Worm (Caenorhabditis elegans) whole organism, late embryonic: ENCODE measurements around the gene npax-1.

Source experiments
- Y22D7AL.16 ChIP-seq: sonication (generic microtip); optimal IDR thresholded peaks from 2 replicates; lab custom pipeline; 2016; ENCODE audit warnings: missing genetic modification characterization, missing compliant biosample characterization
- fax-1 ChIP-seq: sonication (generic microtip); optimal IDR thresholded peaks from 2 replicates; lab custom pipeline; 2016; ENCODE audit warnings: missing genotype, missing genetic modification characterization, missing compliant biosample characterization
- hlh-13 ChIP-seq: fragments of 200-800 bp; sonication (Bioruptor generic); optimal IDR thresholded peaks from 2 replicates; lab custom pipeline; 2018; ENCODE audit warnings: mild to moderate bottlenecking, missing genetic modification characterization, missing compliant biosample characterization
- nhr-11 ChIP-seq: fragments of 150-350 bp; optimal IDR thresholded peaks from 2 replicates; lab custom pipeline; 2014; ENCODE audit warnings: missing biosample characterization, missing genetic modification characterization
- pqm-1 ChIP-seq: sonication (generic microtip); optimal IDR thresholded peaks from 2 replicates; lab custom pipeline; 2016; ENCODE audit warnings: missing genetic modification characterization, missing compliant biosample characterization
- sdc-2 ChIP-seq: sonication (generic microtip); optimal IDR thresholded peaks from 2 replicates; lab custom pipeline; 2016; ENCODE audit warnings: missing genotype, missing genetic modification characterization, missing compliant biosample characterization
- unc-3 ChIP-seq, 2 experiments: fragments of 200-800 bp in 1 of 2; sonication (Bioruptor generic) in 1 of 2; sonication (generic microtip) in 1 of 2; conservative IDR thresholded peaks in 1 of 2; optimal IDR thresholded peaks in 1 of 2; 2 replicates each; pipeline versions ENCODE4 v1.3.6 to Lab custom; 2016 to 2022; ENCODE audit warnings: missing compliant biosample characterization in 2 of 2, missing genetic modification characterization in 2 of 2, missing genetic modification reagents in 1 of 2

ce11 chrII:7287140-7287539 lies 44.0 kb downstream of the npax-1 start:
- TF ChIP-seq Y22D7AL.16 (tag; lab: Kevin White, UChicago) (no peak), sdc-2 (tag; lab: Kevin White, UChicago) (no peak), fax-1 (no peak), pqm-1 (tag; lab: Kevin White, UChicago) (no peak), hlh-13 (no peak), nhr-11 (tag; lab: Kevin White, UChicago) (no peak), unc-3 (GFP tag; conservative IDR thresholded peaks at IDR 0.05; lab: Robert Waterston, UW) (no peak), unc-3 (tag; optimal IDR thresholded peaks at IDR 0.05; lab: Kevin White, UChicago) (no peak)
